Fruit fly (Drosophila melanogaster) S2 (cell line): ENCODE results near the gene Adss.

Experiments used
- CG8478 ChIP-seq: fragments of >200 bp; optimal IDR thresholded peaks from 2 replicates; lab custom pipeline; 2018
- CTCF ChIP-seq, 2 experiments: fragments of >200 bp; optimal IDR thresholded peaks; 2 replicates each; lab custom pipeline; 2018

DNA sequence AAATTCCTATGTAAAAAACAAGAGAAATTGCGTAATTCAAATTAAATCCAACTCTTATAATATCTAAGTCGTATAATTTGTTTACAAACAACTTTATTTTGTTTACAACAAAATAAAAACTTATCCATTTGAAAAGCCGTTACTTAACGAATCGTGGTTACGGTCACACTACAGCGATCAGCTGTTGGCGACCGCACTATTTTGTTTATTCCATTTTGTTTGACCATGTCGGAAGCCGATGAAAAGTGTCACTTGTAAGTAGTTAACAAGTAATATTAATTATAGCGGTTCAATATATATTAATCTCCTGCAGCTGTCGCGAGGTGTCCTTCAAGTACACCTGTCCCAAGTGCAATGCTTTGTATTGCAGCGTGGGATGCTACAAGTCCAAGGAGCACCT is 583 bp upstream of the Adss start, which contains the start of gene CG31223:
- TF ChIP-seq CG8478 (lab: Kevin White, UChicago) = no peak
- TF ChIP-seq CTCF (optimal IDR thresholded peaks at IDR 0.05; lab: Kevin White, UChicago) = no peak
